Worm (Caenorhabditis elegans) whole organism, L4 larva: Measurements from ENCODE around the gene poml-4.
"Not testable (repeated sequence)": the region's sequence is repeated elsewhere in the genome, so short reads cannot be mapped to it uniquely, and the experiment has no call there.

ENCODE experiments used
- D1046.2 ChIP-seq: fragments of 200-800 bp; sonication (Bioruptor generic); IDR thresholded peaks from 2 replicates; pipeline ENCODE4 v1.3.6; 2022; ENCODE audit warnings: missing genetic modification characterization, missing compliant biosample characterization
- T20F7.1 ChIP-seq: fragments of 200-800 bp; sonication (Bioruptor generic); optimal IDR thresholded peaks from 2 replicates; lab custom pipeline; 2018; ENCODE audit warnings: mild to moderate bottlenecking, missing genetic modification characterization, missing compliant biosample characterization
- Y105C5A.15 ChIP-seq: fragments of 200-800 bp; sonication (Bioruptor generic); IDR thresholded peaks from 2 replicates; pipeline ENCODE4 v1.3.6; 2022; ENCODE audit warnings: missing genetic modification characterization, missing compliant biosample characterization
- Y5F2A.4 ChIP-seq: fragments of 200-800 bp; sonication (Bioruptor generic); optimal IDR thresholded peaks from 2 replicates; lab custom pipeline; 2018; ENCODE audit warnings: mild to moderate bottlenecking, missing genetic modification characterization, missing compliant biosample characterization
- Y75B8A.6 ChIP-seq: fragments of 200-800 bp; sonication (Bioruptor generic); IDR thresholded peaks from 2 replicates; pipeline ENCODE4 v1.3.6; 2022; ENCODE audit warnings: missing genetic modification reagents, missing genetic modification characterization, missing compliant biosample characterization
- aha-1 ChIP-seq: fragments of 150-350 bp; peaks from one replicate; lab custom pipeline; 2014; ENCODE audit warnings: missing biosample characterization, missing genetic modification characterization
- ama-1 ChIP-seq: fragments of 150-350 bp; optimal IDR thresholded peaks from 2 replicates; lab custom pipeline; 2014; ENCODE audit warnings: inconsistent platforms, mixed read lengths
- ceh-28 ChIP-seq: fragments of 150-350 bp; optimal IDR thresholded peaks from 2 replicates; lab custom pipeline; 2014; ENCODE audit warnings: missing biosample characterization, missing genetic modification reagents, missing genetic modification characterization
- ceh-32 ChIP-seq: sonication (generic microtip); optimal IDR thresholded peaks from 2 replicates; lab custom pipeline; 2016; ENCODE audit warnings: mild to moderate bottlenecking, missing genetic modification characterization, missing compliant biosample characterization; ENCODE audit not compliant: poor library complexity
- ceh-62 ChIP-seq: sonication (generic microtip); optimal IDR thresholded peaks from 2 replicates; lab custom pipeline; 2017; ENCODE audit warnings: missing biosample characterization, missing genetic modification characterization
- dmd-6 ChIP-seq: fragments of 200-800 bp; sonication (Bioruptor generic); IDR thresholded peaks from 2 replicates; pipeline ENCODE4 v1.3.6; 2022; ENCODE audit warnings: missing genetic modification reagents, missing genetic modification characterization, missing compliant biosample characterization
- dpl-1 ChIP-seq: fragments of 150-350 bp; optimal IDR thresholded peaks from 2 replicates; lab custom pipeline; 2014; ENCODE audit warnings: missing biosample characterization, missing genetic modification reagents, missing genetic modification characterization
- egl-43 ChIP-seq: fragments of 200-800 bp; sonication (Bioruptor generic); IDR thresholded peaks from 2 replicates; pipeline ENCODE4 v1.3.6; 2022; ENCODE audit warnings: missing genetic modification reagents, missing genetic modification characterization, missing compliant biosample characterization
- hif-1 ChIP-seq, 2 experiments: sonication (generic microtip); optimal IDR thresholded peaks; 2 replicates each; lab custom pipeline; 2016 to 2017; ENCODE audit warnings: missing compliant biosample characterization in 2 of 2, missing genetic modification characterization in 2 of 2, missing genetic modification reagents in 2 of 2, missing genotype in 2 of 2, mild to moderate bottlenecking in 1 of 2
- hlh-30 ChIP-seq: sonication (generic microtip); optimal IDR thresholded peaks from 2 replicates; lab custom pipeline; 2017; ENCODE audit warnings: antibody characterized with exemption, mild to moderate bottlenecking, missing genetic modification characterization, missing compliant biosample characterization; ENCODE audit not compliant: insufficient read depth
- lin-38 ChIP-seq: fragments of 200-800 bp; sonication (Bioruptor generic); IDR thresholded peaks from 2 replicates; pipeline ENCODE4 v1.3.6; 2022; ENCODE audit warnings: missing genetic modification reagents, missing genetic modification characterization, missing compliant biosample characterization
- mxl-3 ChIP-seq: fragments of 200-800 bp; sonication (Bioruptor generic); optimal IDR thresholded peaks from 2 replicates; lab custom pipeline; 2018; ENCODE audit warnings: mild to moderate bottlenecking, missing genetic modification characterization, missing compliant biosample characterization
- nhr-25 ChIP-seq: sonication (generic microtip); optimal IDR thresholded peaks from 2 replicates; lab custom pipeline; 2017; ENCODE audit warnings: missing genetic modification characterization, mild to moderate bottlenecking, missing compliant biosample characterization, antibody characterized with exemption, moderate library complexity, borderline replicate concordance; ENCODE audit not compliant: insufficient read depth
- nhr-41 ChIP-seq: fragments of 200-800 bp; sonication (Bioruptor generic); IDR thresholded peaks from 2 replicates; pipeline ENCODE4 v1.3.6; 2022; ENCODE audit warnings: missing genetic modification reagents, missing genetic modification characterization, missing compliant biosample characterization
- nhr-42 ChIP-seq: fragments of 200-800 bp; sonication (Bioruptor generic); IDR thresholded peaks from 2 replicates; pipeline ENCODE4 v1.3.6; 2022; ENCODE audit warnings: missing genetic modification characterization, missing compliant biosample characterization
- nhr-48 ChIP-seq: sonication (generic microtip); optimal IDR thresholded peaks from 2 replicates; lab custom pipeline; 2016; ENCODE audit warnings: mild to moderate bottlenecking, missing genetic modification characterization, missing compliant biosample characterization
- tag-97 ChIP-seq: fragments of 200-800 bp; sonication (Bioruptor generic); IDR thresholded peaks from 2 replicates; pipeline ENCODE4 v1.3.6; 2022; ENCODE audit warnings: missing genetic modification characterization, missing compliant biosample characterization
- unc-130 ChIP-seq: sonication (generic microtip); optimal IDR thresholded peaks from 2 replicates; lab custom pipeline; 2016; ENCODE audit warnings: missing genetic modification reagents, missing genetic modification characterization, missing compliant biosample characterization
- unc-39 ChIP-seq: sonication (generic microtip); optimal IDR thresholded peaks from 2 replicates; lab custom pipeline; 2017; ENCODE audit warnings: missing biosample characterization, missing genetic modification characterization
- unc-62 ChIP-seq, 3 experiments: fragments of 150-350 bp in 1 of 3; sonication (generic microtip); optimal IDR thresholded peaks in 2 of 3; peaks in 1 of 3; 1 replicate in 1 of 3; 2 replicates in 2 of 3; lab custom pipeline; 2014 to 2017; ENCODE audit warnings: missing biosample characterization in 3 of 3, missing genetic modification characterization in 3 of 3, missing genetic modification reagents in 3 of 3, missing genotype in 1 of 3
- zip-11 ChIP-seq: fragments of 200-800 bp; sonication (Bioruptor generic); IDR thresholded peaks from 2 replicates; pipeline ENCODE4 v1.3.6; 2022; ENCODE audit warnings: missing genetic modification characterization, missing compliant biosample characterization
- ztf-7 ChIP-seq: fragments of 150-350 bp; optimal IDR thresholded peaks from 2 replicates; lab custom pipeline; 2014; ENCODE audit warnings: missing biosample characterization, missing genetic modification characterization

The poml-4 gene

DNA sequence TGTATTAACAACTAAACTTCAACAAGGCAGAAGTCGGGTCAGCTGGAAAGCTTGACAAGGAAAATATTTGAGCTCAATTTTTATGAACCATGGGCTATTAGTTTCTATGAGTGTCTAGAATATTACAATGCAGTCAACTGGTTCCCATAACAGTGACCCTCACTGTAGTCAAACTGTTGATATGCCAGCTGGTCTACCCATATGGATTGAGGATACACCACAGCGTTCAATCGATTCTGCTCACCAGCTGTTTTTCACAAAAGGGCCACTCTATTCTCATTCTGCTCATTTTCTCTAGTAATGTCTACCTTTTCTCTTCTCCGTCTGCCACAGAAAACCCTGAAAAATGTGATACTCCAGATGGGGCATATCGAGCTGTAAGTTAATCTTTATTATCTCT, 3.4 kb upstream of the poml-4 start, which contains the start of gene fbxb-42:
TSS of gene fbxb-42 (plus strand) at position 301 of the 400 bp plus-strand sequence.
- TF ChIP-seq nhr-25 (tag; lab: Kevin White, UChicago) (no peak), tag-97 (GFP tag; lab: Robert Waterston, UW) (no peak), unc-62 (GFP tag; optimal IDR thresholded peaks at IDR 0.05 in 1 of 2; lab: Kevin White, UChicago) (peak in 1 of 2 experiments; percentile 27), unc-62 (tag; optimal IDR thresholded peaks at IDR 0.05; lab: Kevin White, UChicago) (no peak)

DNA sequence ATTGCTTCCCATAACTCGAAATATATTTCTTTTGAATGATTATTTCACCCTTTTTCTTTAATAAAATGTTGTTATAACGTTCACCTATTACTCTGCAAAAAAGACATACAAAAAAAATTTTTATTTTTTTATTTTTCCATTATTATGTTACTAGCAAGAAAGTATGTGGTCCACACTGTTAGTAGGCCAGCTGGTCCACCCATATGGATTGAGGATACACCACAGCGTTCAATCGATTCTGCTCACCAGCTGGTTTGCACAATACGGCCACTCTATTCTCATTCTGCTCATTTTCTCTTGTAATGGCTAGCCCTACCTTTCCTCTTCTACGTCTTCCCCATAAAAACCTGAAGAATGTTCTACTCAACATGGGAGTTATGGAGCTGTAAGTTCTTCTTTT, 2.1 kb upstream of the poml-4 start, which contains the start of gene fbxb-44:
TSS of gene fbxb-44 (plus strand) at position 301 of the 400 bp plus-strand sequence.
- no peak for TF ChIP-seq dmd-6
- TF ChIP-seq dpl-1 (GFP tag; lab: Kevin White, UChicago), result no peak
- no peak for TF ChIP-seq aha-1 (tag; lab: Kevin White, UChicago)
- no peak for TF ChIP-seq ztf-7
- no peak for TF ChIP-seq ceh-62
- no peak for TF ChIP-seq unc-130 (GFP tag; lab: Kevin White, UChicago)
- no peak for TF ChIP-seq ceh-32 (tag; lab: Kevin White, UChicago)
- no peak for TF ChIP-seq nhr-48 (tag; lab: Kevin White, UChicago)
- TF ChIP-seq egl-43 (GFP tag; lab: Robert Waterston, UW), result no peak
- no peak for TF ChIP-seq hif-1 (tag; optimal IDR thresholded peaks at IDR 0.05; lab: Kevin White, UChicago)
- no peak for TF ChIP-seq Y5F2A.4 (GFP tag; lab: Kevin White, UChicago)
- no peak for TF ChIP-seq unc-39 (tag; lab: Kevin White, UChicago)
- TF ChIP-seq T20F7.1, result no peak
- TF ChIP-seq ceh-28 (tag; lab: Kevin White, UChicago), result no peak
- no peak for TF ChIP-seq ama-1 (lab: Kevin White, UChicago)
- TF ChIP-seq mxl-3 (GFP tag; lab: Kevin White, UChicago), result no peak
- no peak for TF ChIP-seq Y105C5A.15 (GFP tag; lab: Robert Waterston, UW)

DNA sequence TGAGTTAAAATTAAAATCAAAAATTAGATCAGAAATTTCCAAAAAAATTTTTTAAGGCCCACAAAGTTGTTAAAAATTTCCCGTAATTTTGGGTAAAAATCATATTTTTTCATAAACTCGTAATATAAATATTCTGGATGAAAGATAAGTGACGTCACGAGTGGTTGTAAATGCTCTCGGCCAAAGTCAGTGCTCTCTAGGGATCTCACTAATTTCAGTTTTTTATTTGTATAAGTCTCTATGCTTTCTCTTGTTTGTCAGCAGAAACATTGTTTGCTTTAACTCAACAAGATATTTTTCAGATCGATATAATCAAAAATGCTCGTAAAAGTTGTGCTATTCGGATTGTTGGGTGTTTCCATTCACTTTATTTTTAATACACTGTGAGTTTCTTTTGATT, 2.5 kb downstream of the poml-4 start, which contains the start of gene K05F6.4:
TSS of gene K05F6.4 (plus strand) at position 301 of the 400 bp plus-strand sequence.
- TF ChIP-seq hif-1 (tag; optimal IDR thresholded peaks at IDR 0.05; lab: Kevin White, UChicago); lin-38 (GFP tag; lab: Robert Waterston, UW); nhr-42 (GFP tag; lab: Robert Waterston, UW): not testable (repeated sequence)

DNA sequence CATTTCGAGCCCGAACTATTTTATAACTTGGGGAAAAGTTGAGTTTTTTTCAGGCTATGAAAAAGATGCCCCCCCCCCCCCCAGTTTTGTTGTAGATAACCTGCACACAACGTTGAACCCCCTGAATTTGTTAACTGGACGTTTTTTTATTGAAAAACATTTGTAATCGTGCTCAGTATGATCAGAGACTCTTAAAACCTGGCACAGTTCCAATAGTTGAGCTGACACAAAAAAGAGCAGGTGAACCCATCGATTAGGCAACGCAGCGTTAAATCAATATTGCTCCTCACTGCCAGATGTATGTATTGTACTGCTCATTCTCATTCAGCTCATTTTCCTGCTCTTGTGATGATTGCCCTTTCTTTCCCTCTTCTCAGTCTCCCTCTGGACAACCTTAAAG, 4.9 kb downstream of the poml-4 start, which contains the start of gene K05F6.12:
TSS of gene K05F6.12 (plus strand) at position 301 of the 400 bp plus-strand sequence.
- no peak for TF ChIP-seq D1046.2
- TF ChIP-seq unc-62 (GFP tag; optimal IDR thresholded peaks at IDR 0.05 in 1 of 2; lab: Kevin White, UChicago), result peak in 1 of 2 experiments; percentile 33
- no peak for TF ChIP-seq unc-62 (tag; optimal IDR thresholded peaks at IDR 0.05; lab: Kevin White, UChicago)

- TF ChIP-seq nhr-41 (GFP tag; lab: Robert Waterston, UW), result no peak
- peak; percentile 19 for TF ChIP-seq aha-1 (tag; lab: Kevin White, UChicago)
- TF ChIP-seq, all 104 proteins: peak for 1
These were observed 9.8 kb downstream of the poml-4 start, which contains the start of the genes fbxb-52 and fbxb-51 for ce11 chrII:1550501-1550900. Gene fbxb-52 (minus strand): TSS chrII:1550601. Gene fbxb-51 (plus strand): TSS chrII:1550712.

DNA sequence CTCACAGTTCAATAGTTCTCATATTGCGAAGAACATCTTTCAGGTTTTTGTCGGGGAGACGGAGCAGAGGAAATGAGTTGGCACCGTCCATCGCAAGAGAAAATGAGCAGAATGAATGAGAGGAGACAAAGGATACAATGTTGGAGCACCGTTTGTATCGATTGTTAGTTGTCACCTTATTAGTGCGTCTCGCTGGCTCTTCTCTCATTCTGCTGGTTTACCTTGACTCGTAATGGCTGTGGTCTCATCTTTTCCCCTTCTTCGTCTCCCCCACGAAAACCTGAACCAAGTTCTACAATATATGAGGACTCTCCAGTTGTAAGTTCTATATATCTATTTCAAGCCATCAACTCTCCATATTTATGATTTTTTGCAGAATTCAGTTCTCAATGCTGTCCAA, 15.5 kb downstream of the poml-4 start, which contains the start of the genes fbxb-54 and fbxb-50:
TSS of gene fbxb-54 (minus strand) at position 101 of the 400 bp plus-strand sequence.
TSS of gene fbxb-50 (plus strand) at position 227 of the 400 bp plus-strand sequence.
- TF ChIP-seq hlh-30 (tag; lab: Kevin White, UChicago); Y75B8A.6 (GFP tag; lab: Robert Waterston, UW); zip-11 (GFP tag; lab: Robert Waterston, UW): not testable (repeated sequence)
- TF ChIP-seq, all 104 proteins: peak for 0; not testable (repeated sequence) for 104
